Worm (Caenorhabditis elegans) whole organism, L4 larva: ENCODE measurements around the gene snrp-3.

Experiments
- F10B5.3 ChIP-seq: sonication (generic microtip); optimal IDR thresholded peaks from 2 replicates; lab custom pipeline; 2016; ENCODE audit warnings: mild to moderate bottlenecking, missing genetic modification characterization, missing compliant biosample characterization
- F26F4.8 ChIP-seq: fragments of 200-800 bp; sonication (Bioruptor generic); conservative IDR thresholded peaks from 2 replicates; pipeline ENCODE4 v1.3.6; 2022; ENCODE audit warnings: missing genetic modification characterization, missing compliant biosample characterization
- Y48G9A.11 ChIP-seq: fragments of 200-800 bp; sonication (Bioruptor generic); IDR thresholded peaks from 2 replicates; pipeline ENCODE4 v1.3.6; 2022; ENCODE audit warnings: missing genetic modification reagents, missing genetic modification characterization, missing compliant biosample characterization
- aha-1 ChIP-seq: fragments of 150-350 bp; peaks from one replicate; lab custom pipeline; 2014; ENCODE audit warnings: missing biosample characterization, missing genetic modification characterization
- aly-2 ChIP-seq: sonication (generic microtip); optimal IDR thresholded peaks from 2 replicates; lab custom pipeline; 2018; ENCODE audit warnings: missing biosample characterization, missing genetic modification characterization
- attf-4 ChIP-seq: sonication (generic microtip); optimal IDR thresholded peaks from 3 replicates; lab custom pipeline; 2017; ENCODE audit warnings: missing biosample characterization, missing genetic modification characterization
- ceh-20 ChIP-seq: fragments of 200-800 bp; sonication (Bioruptor generic); IDR thresholded peaks from 2 replicates; pipeline ENCODE4 v1.3.6; 2022; ENCODE audit warnings: missing genetic modification reagents, missing genetic modification characterization, missing compliant biosample characterization
- ceh-28 ChIP-seq: fragments of 150-350 bp; optimal IDR thresholded peaks from 2 replicates; lab custom pipeline; 2014; ENCODE audit warnings: missing biosample characterization, missing genetic modification reagents, missing genetic modification characterization
- ces-1 ChIP-seq: fragments of 150-350 bp; sonication (generic microtip); optimal IDR thresholded peaks from 4 replicates; lab custom pipeline; 2014; ENCODE audit warnings: missing biosample characterization, missing genetic modification reagents, missing genetic modification characterization
- cey-2 ChIP-seq: sonication (generic microtip); optimal IDR thresholded peaks from 3 replicates; lab custom pipeline; 2017; ENCODE audit warnings: missing genetic modification characterization, mild to moderate bottlenecking, missing compliant biosample characterization, antibody characterized with exemption, borderline replicate concordance; ENCODE audit not compliant: insufficient read depth
- ctbp-1 ChIP-seq: fragments of 200-800 bp; sonication (Bioruptor generic); IDR thresholded peaks from 2 replicates; pipeline ENCODE4 v1.3.6; 2022; ENCODE audit warnings: missing genetic modification reagents, missing genetic modification characterization, missing compliant biosample characterization
- daf-12 ChIP-seq: fragments of 150-350 bp; optimal IDR thresholded peaks from 2 replicates; lab custom pipeline; 2014; ENCODE audit warnings: missing biosample characterization, missing genetic modification reagents, missing genetic modification characterization
- duxl-1 ChIP-seq: sonication (generic microtip); optimal IDR thresholded peaks from 2 replicates; lab custom pipeline; 2016; ENCODE audit warnings: mild to moderate bottlenecking, missing genetic modification characterization, moderate library complexity, missing compliant biosample characterization; ENCODE audit not compliant: poor library complexity
- hlh-11 ChIP-seq: fragments of 200-800 bp; sonication (Bioruptor generic); optimal IDR thresholded peaks from 2 replicates; lab custom pipeline; 2018; ENCODE audit warnings: mild to moderate bottlenecking, missing genetic modification characterization, missing compliant biosample characterization
- lim-7 ChIP-seq: fragments of 200-800 bp; sonication (Bioruptor generic); IDR thresholded peaks from 2 replicates; pipeline ENCODE4 v1.3.6; 2022; ENCODE audit warnings: missing genetic modification characterization, missing compliant biosample characterization
- lin-1 ChIP-seq: fragments of 200-800 bp; sonication (Bioruptor generic); IDR thresholded peaks from 2 replicates; pipeline ENCODE4 v1.3.6; 2022; ENCODE audit warnings: missing genetic modification reagents, missing genetic modification characterization, missing compliant biosample characterization
- lin-13 ChIP-seq: fragments of 150-350 bp; optimal IDR thresholded peaks from 2 replicates; lab custom pipeline; 2014; ENCODE audit warnings: missing biosample characterization, missing genetic modification reagents, missing genetic modification characterization
- lsy-2 ChIP-seq, 2 experiments: fragments of 150-350 bp in 1 of 2; sonication (generic microtip) in 1 of 2; optimal IDR thresholded peaks; 2 replicates each; lab custom pipeline; 2014 to 2017; ENCODE audit warnings: missing biosample characterization in 2 of 2, missing genetic modification characterization in 2 of 2
- madf-5 ChIP-seq, 2 experiments: fragments of 200-800 bp; sonication (Bioruptor generic); IDR thresholded peaks; 2 replicates each; pipeline ENCODE4 v1.3.6; 2022; ENCODE audit warnings: missing compliant biosample characterization in 2 of 2, missing genetic modification characterization in 2 of 2
- mxl-2 ChIP-seq: fragments of 200-800 bp; sonication (Bioruptor generic); conservative IDR thresholded peaks from 2 replicates; pipeline ENCODE4 v1.3.6; 2022; ENCODE audit warnings: missing genetic modification reagents, missing genetic modification characterization, missing compliant biosample characterization
- nhr-10 ChIP-seq: fragments of 150-350 bp; optimal IDR thresholded peaks from 2 replicates; lab custom pipeline; 2014; ENCODE audit warnings: missing biosample characterization, missing genetic modification characterization
- nhr-102 ChIP-seq: sonication (generic microtip); optimal IDR thresholded peaks from 2 replicates; lab custom pipeline; 2016; ENCODE audit warnings: mild to moderate bottlenecking, missing genetic modification characterization, moderate library complexity, missing compliant biosample characterization
- nhr-237 ChIP-seq: sonication (generic microtip); optimal IDR thresholded peaks from 2 replicates; lab custom pipeline; 2017; ENCODE audit warnings: missing biosample characterization, missing genetic modification characterization
- rbr-2 ChIP-seq: sonication (generic microtip); optimal IDR thresholded peaks from 2 replicates; lab custom pipeline; 2016; ENCODE audit warnings: missing genotype, missing genetic modification characterization, missing compliant biosample characterization
- snpc-1.2 ChIP-seq: fragments of 200-800 bp; sonication (Bioruptor generic); IDR thresholded peaks from 2 replicates; pipeline ENCODE4 v1.3.6; 2022; ENCODE audit warnings: missing genetic modification reagents, missing genetic modification characterization, missing compliant biosample characterization
- spr-1 ChIP-seq: sonication (generic microtip); optimal IDR thresholded peaks from 2 replicates; lab custom pipeline; 2016; ENCODE audit warnings: mild to moderate bottlenecking, missing genetic modification characterization, missing compliant biosample characterization
- spr-3 ChIP-seq: fragments of 200-800 bp; sonication (Bioruptor generic); optimal IDR thresholded peaks from 2 replicates; lab custom pipeline; 2018; ENCODE audit warnings: mild to moderate bottlenecking, missing genetic modification characterization, missing compliant biosample characterization
- unc-39 ChIP-seq: sonication (generic microtip); optimal IDR thresholded peaks from 2 replicates; lab custom pipeline; 2017; ENCODE audit warnings: missing biosample characterization, missing genetic modification characterization
- unc-62 ChIP-seq, 3 experiments: fragments of 150-350 bp in 1 of 3; sonication (generic microtip); optimal IDR thresholded peaks in 2 of 3; peaks in 1 of 3; 1 replicate in 1 of 3; 2 replicates in 2 of 3; lab custom pipeline; 2014 to 2017; ENCODE audit warnings: missing biosample characterization in 3 of 3, missing genetic modification characterization in 3 of 3, missing genetic modification reagents in 3 of 3, missing genotype in 1 of 3
- zfp-2 ChIP-seq: sonication (generic microtip); optimal IDR thresholded peaks from 2 replicates; lab custom pipeline; 2016; ENCODE audit warnings: mild to moderate bottlenecking, missing genetic modification characterization, missing compliant biosample characterization
- zip-2 ChIP-seq: fragments of 150-350 bp; optimal IDR thresholded peaks from 2 replicates; lab custom pipeline; 2014; ENCODE audit warnings: missing biosample characterization, missing genetic modification characterization

Gene snrp-3

ce11 chrIV:8686510-8686909, 1.1 kb downstream of the snrp-3 start, which contains the start of gene pole-2:
TSS of gene pole-2 (minus strand) at chrIV:8686610.
- TF ChIP-seq F26F4.8 (GFP tag; lab: Robert Waterston, UW) (no peak), mxl-2 (no peak), rbr-2 (no peak), unc-62 (GFP tag; optimal IDR thresholded peaks at IDR 0.05 in 1 of 2; lab: Kevin White, UChicago) (no peak), unc-62 (tag; optimal IDR thresholded peaks at IDR 0.05; lab: Kevin White, UChicago) (no peak), ceh-20 (GFP tag; lab: Robert Waterston, UW) (no peak), spr-3 (GFP tag; lab: Kevin White, UChicago) (no peak), lin-1 (GFP tag; lab: Robert Waterston, UW) (no peak), madf-5 (GFP tag; IDR thresholded peaks at IDR 0.05; lab: Robert Waterston, UW) (no peak), F10B5.3 (tag; lab: Kevin White, UChicago) (no peak), aly-2 (tag; lab: Kevin White, UChicago) (no peak), lin-13 (GFP tag; lab: Kevin White, UChicago) (no peak), hlh-11 (tag; lab: Kevin White, UChicago) (no peak), spr-1 (no peak)
- TF ChIP-seq, all 104 proteins: peak for 0

ce11 chrIV:8679225-8679624, 8.4 kb downstream of the snrp-3 start, which contains the start of gene nlp-60:
TSS of gene nlp-60 (minus strand) at chrIV:8679325.
- no peak for TF ChIP-seq unc-39
- TF ChIP-seq lim-7 (GFP tag; lab: Robert Waterston, UW) = no peak
- no peak for TF ChIP-seq Y48G9A.11 (GFP tag; lab: Robert Waterston, UW)

- TF ChIP-seq duxl-1 (tag; lab: Kevin White, UChicago) = no peak
- TF ChIP-seq snpc-1.2 (GFP tag; lab: Robert Waterston, UW) = no peak
- TF ChIP-seq ceh-28 = no peak
- no peak for TF ChIP-seq F10B5.3 (tag; lab: Kevin White, UChicago)
- TF ChIP-seq nhr-102 (tag; lab: Kevin White, UChicago) = no peak
- no peak for TF ChIP-seq unc-39
- no peak for TF ChIP-seq cey-2 (tag; lab: Kevin White, UChicago)
- TF ChIP-seq attf-4 = no peak
- TF ChIP-seq spr-3 (GFP tag; lab: Kevin White, UChicago) = no peak
- no peak for TF ChIP-seq ctbp-1 (GFP tag; lab: Robert Waterston, UW)
Measured at ce11 chrIV:8677303-8677702, 10.3 kb downstream of the snrp-3 start, which contains the start of gene F08B4.8. TSS of gene F08B4.8 (plus strand) at chrIV:8677603.

- TF ChIP-seq unc-62 (GFP tag; optimal IDR thresholded peaks at IDR 0.05 in 1 of 2; lab: Kevin White, UChicago) (peak in 1 of 2 experiments; percentile 93), unc-62 (tag; optimal IDR thresholded peaks at IDR 0.05; lab: Kevin White, UChicago) (no peak), zfp-2 (tag; lab: Kevin White, UChicago) (no peak), daf-12 (no peak)
Measured at ce11 chrIV:8673733-8674375, 13.8 kb downstream of the snrp-3 start.

- TF ChIP-seq lsy-2 (tag; optimal IDR thresholded peaks at IDR 0.05; lab: Kevin White, UChicago) = no peak
- no peak for TF ChIP-seq zip-2
- TF ChIP-seq nhr-237 (tag; lab: Kevin White, UChicago) = no peak
- no peak for TF ChIP-seq aha-1 (tag; lab: Kevin White, UChicago)
- no peak for TF ChIP-seq ces-1 (GFP tag; lab: Kevin White, UChicago)
- TF ChIP-seq cey-2 (tag; lab: Kevin White, UChicago) = no peak
- no peak for TF ChIP-seq nhr-10 (tag; lab: Kevin White, UChicago)
Measured at ce11 chrIV:8668635-8669034, 19.0 kb downstream of the snrp-3 start, which contains the start of gene cdh-5. TSS of gene cdh-5 (plus strand) at chrIV:8668935.
